Fruit fly (Drosophila melanogaster) whole organism, embryonic: ENCODE measurements around the gene Rnb.
A peak's percentile ranks its signal among the peaks of the same experiment; 100 is the strongest.

Experiments
- Abd-B ChIP-seq: fragments of 200-800 bp; sonication (Bioruptor generic); optimal IDR thresholded peaks from 2 replicates; lab custom pipeline; 2018; ENCODE audit warnings: missing biosample characterization, mild to moderate bottlenecking, missing genetic modification characterization, moderate library complexity
- Adf1 ChIP-seq: fragments of 200-800 bp; sonication (Bioruptor generic); IDR thresholded peaks from 2 replicates; pipeline ENCODE4 v1.3.6; 2022; ENCODE audit warnings: missing biosample characterization, missing genetic modification characterization
- B-H1 ChIP-seq: fragments of 200-800 bp; sonication (Bioruptor generic); IDR thresholded peaks from 3 replicates; pipeline ENCODE4 v1.3.6; 2022; ENCODE audit warnings: missing biosample characterization, missing genetic modification characterization
- Bteb2 ChIP-seq: fragments of 200-800 bp; sonication (Bioruptor generic); optimal IDR thresholded peaks from 2 replicates; lab custom pipeline; 2016; ENCODE audit warnings: missing biosample characterization, missing genetic modification characterization
- CG10959 ChIP-seq: fragments of 200-800 bp; sonication (Bioruptor generic); IDR thresholded peaks from 2 replicates; pipeline ENCODE4 v1.3.6; 2022; ENCODE audit warnings: missing biosample characterization, missing genetic modification characterization
- CG11398 ChIP-seq: fragments of 200-800 bp; sonication (Bioruptor generic); optimal IDR thresholded peaks from 2 replicates; lab custom pipeline; 2016; ENCODE audit warnings: missing biosample characterization, missing genetic modification characterization
- CG11456 ChIP-seq: fragments of 200-800 bp; sonication (Bioruptor generic); IDR thresholded peaks from 3 replicates; pipeline ENCODE4 v1.3.6; 2022; ENCODE audit warnings: missing biosample characterization, missing genetic modification characterization
- CG13287 ChIP-seq: fragments of 200-800 bp; sonication (Bioruptor generic); IDR thresholded peaks from 2 replicates; pipeline ENCODE4 v1.3.6; 2022; ENCODE audit warnings: missing biosample characterization, missing genetic modification characterization; ENCODE audit not compliant: partially characterized antibody
- CG13296 ChIP-seq: fragments of 200-800 bp; sonication (Bioruptor generic); optimal IDR thresholded peaks from 3 replicates; lab custom pipeline; 2018; ENCODE audit warnings: missing biosample characterization, mild to moderate bottlenecking, missing genetic modification characterization
- CG14441 ChIP-seq: fragments of 200-800 bp; sonication (Bioruptor generic); IDR thresholded peaks from 2 replicates; pipeline ENCODE4 v1.3.6; 2022; ENCODE audit warnings: missing biosample characterization, missing genetic modification characterization
- CG14710 ChIP-seq: fragments of 200-800 bp; sonication (Bioruptor generic); optimal IDR thresholded peaks from 3 replicates; lab custom pipeline; 2019; ENCODE audit warnings: missing biosample characterization, mild to moderate bottlenecking, missing genetic modification characterization, moderate library complexity
- CG15073 ChIP-seq: fragments of 200-800 bp; sonication (Bioruptor generic); optimal IDR thresholded peaks from 2 replicates; lab custom pipeline; 2016; ENCODE audit warnings: missing biosample characterization, missing genetic modification characterization
- CG15696 ChIP-seq: fragments of 200-800 bp; sonication (Bioruptor generic); optimal IDR thresholded peaks from 2 replicates; lab custom pipeline; 2019; ENCODE audit warnings: missing biosample characterization, mild to moderate bottlenecking, missing genetic modification characterization, moderate library complexity
- CG1602 ChIP-seq: fragments of 200-800 bp; sonication (Bioruptor generic); optimal IDR thresholded peaks from 3 replicates; lab custom pipeline; 2016; ENCODE audit warnings: missing biosample characterization, missing genetic modification characterization
- CG2116 ChIP-seq: fragments of 200-800 bp; sonication (Bioruptor generic); optimal IDR thresholded peaks from 3 replicates; lab custom pipeline; 2018; ENCODE audit warnings: missing biosample characterization, mild to moderate bottlenecking, missing genetic modification characterization
- CG2120 ChIP-seq: fragments of 200-800 bp; sonication (Bioruptor generic); optimal IDR thresholded peaks from 3 replicates; lab custom pipeline; 2016; ENCODE audit warnings: missing biosample characterization, missing genetic modification characterization
- CG2678 ChIP-seq: fragments of 200-800 bp; sonication (Bioruptor generic); optimal IDR thresholded peaks from 3 replicates; lab custom pipeline; 2019; ENCODE audit warnings: missing biosample characterization, mild to moderate bottlenecking, missing genetic modification characterization, moderate library complexity
- CG3995 ChIP-seq: fragments of 200-800 bp; sonication (Bioruptor generic); optimal IDR thresholded peaks from 3 replicates; lab custom pipeline; 2016; ENCODE audit warnings: missing biosample characterization, missing genetic modification characterization
- CG6175 ChIP-seq: fragments of 200-800 bp; sonication (Bioruptor generic); IDR thresholded peaks from 3 replicates; pipeline ENCODE4 v1.3.6; 2022; ENCODE audit warnings: missing biosample characterization, missing genetic modification characterization
- CG6654 ChIP-seq: fragments of 200-800 bp; sonication (Bioruptor generic); optimal IDR thresholded peaks from 2 replicates; lab custom pipeline; 2017; ENCODE audit warnings: missing biosample characterization, mild to moderate bottlenecking, missing genetic modification characterization
- CG6683 ChIP-seq: fragments of 200-800 bp; sonication (Bioruptor generic); optimal IDR thresholded peaks from 2 replicates; lab custom pipeline; 2017; ENCODE audit warnings: missing biosample characterization, mild to moderate bottlenecking, missing genetic modification characterization, missing genetic modification reagents
- CG6791 ChIP-seq: fragments of 200-800 bp; sonication (Bioruptor generic); IDR thresholded peaks from 3 replicates; pipeline ENCODE4 v1.3.6; 2022; ENCODE audit warnings: missing biosample characterization, missing genetic modification characterization; ENCODE audit not compliant: partially characterized antibody
- CG7987 ChIP-seq: fragments of 200-800 bp; sonication (Bioruptor generic); optimal IDR thresholded peaks from 2 replicates; lab custom pipeline; 2018; ENCODE audit warnings: missing biosample characterization, mild to moderate bottlenecking, missing genetic modification characterization, moderate library complexity
- CG9609 ChIP-seq: fragments of 200-800 bp; sonication (Bioruptor generic); optimal IDR thresholded peaks from 3 replicates; lab custom pipeline; 2016; ENCODE audit warnings: missing biosample characterization, missing genetic modification characterization
- CG9932 ChIP-seq: fragments of 200-800 bp; sonication (Bioruptor generic); IDR thresholded peaks from 2 replicates; pipeline ENCODE4 v1.3.6; 2022; ENCODE audit warnings: missing biosample characterization, missing genetic modification characterization
- HHEX ChIP-seq: fragments of 200-800 bp; sonication (Bioruptor generic); optimal IDR thresholded peaks from 3 replicates; lab custom pipeline; 2017; ENCODE audit warnings: missing biosample characterization, mild to moderate bottlenecking, missing genetic modification characterization, missing genetic modification reagents
- MTF-1 ChIP-seq: fragments of 200-800 bp; sonication (Bioruptor generic); optimal IDR thresholded peaks from 2 replicates; lab custom pipeline; 2018; ENCODE audit warnings: missing biosample characterization, mild to moderate bottlenecking, missing genetic modification characterization, borderline replicate concordance
- NC2α ChIP-seq: fragments of 200-800 bp; sonication (Bioruptor generic); optimal IDR thresholded peaks from 2 replicates; lab custom pipeline; 2016; ENCODE audit warnings: missing biosample characterization, missing genetic modification characterization
- Rfx ChIP-seq: fragments of 200-800 bp; sonication (Bioruptor generic); IDR thresholded peaks from 2 replicates; pipeline ENCODE4 v1.3.6; 2022; ENCODE audit warnings: missing biosample characterization, missing genetic modification characterization
- Ssrp ChIP-seq: fragments of 200-800 bp; sonication (Bioruptor generic); optimal IDR thresholded peaks from 2 replicates; lab custom pipeline; 2018; ENCODE audit warnings: missing biosample characterization, mild to moderate bottlenecking, missing genetic modification characterization, moderate library complexity
- YL-1 ChIP-seq: fragments of 200-800 bp; sonication (Bioruptor generic); optimal IDR thresholded peaks from 3 replicates; lab custom pipeline; 2017; ENCODE audit warnings: missing biosample characterization, mild to moderate bottlenecking, missing genetic modification characterization
- bab2 ChIP-seq: fragments of 200-800 bp; sonication (Bioruptor generic); optimal IDR thresholded peaks from 2 replicates; lab custom pipeline; 2016; ENCODE audit warnings: missing biosample characterization, missing genetic modification characterization
- bbx ChIP-seq: fragments of 200-800 bp; sonication (Bioruptor generic); IDR thresholded peaks from 2 replicates; pipeline ENCODE4 v1.3.6; 2022; ENCODE audit warnings: missing biosample characterization, missing genetic modification characterization; ENCODE audit not compliant: partially characterized antibody
- ci ChIP-seq: fragments of 200-800 bp; sonication (Bioruptor generic); IDR thresholded peaks from 3 replicates; pipeline ENCODE4 v1.3.6; 2022; ENCODE audit warnings: missing biosample characterization, missing genetic modification characterization
- dpn ChIP-seq, 2 experiments: fragments of 200-800 bp; sonication (Bioruptor generic); optimal IDR thresholded peaks; 3 replicates each; lab custom pipeline; 2016; ENCODE audit warnings: missing biosample characterization in 2 of 2, missing genetic modification characterization in 2 of 2
- gt ChIP-seq: fragments of 200-800 bp; sonication (Bioruptor generic); IDR thresholded peaks from 2 replicates; pipeline ENCODE4 v1.3.6; 2022; ENCODE audit warnings: missing biosample characterization, missing genetic modification characterization
- insv ChIP-seq, 2 experiments: fragments of 200-800 bp; sonication (Bioruptor generic); optimal IDR thresholded peaks; 3 replicates each; lab custom pipeline; 2016 to 2018; ENCODE audit warnings: missing biosample characterization in 2 of 2, missing genetic modification characterization in 2 of 2
- inv ChIP-seq: fragments of 200-800 bp; sonication (Bioruptor generic); IDR thresholded peaks from 2 replicates; pipeline ENCODE4 v1.3.6; 2022; ENCODE audit warnings: missing biosample characterization, missing genetic modification characterization; ENCODE audit not compliant: partially characterized antibody
- klu ChIP-seq: fragments of 200-800 bp; sonication (Bioruptor generic); IDR thresholded peaks from 2 replicates; pipeline ENCODE4 v1.3.6; 2022; ENCODE audit warnings: missing biosample characterization, missing genetic modification characterization
- lola ChIP-seq, 3 experiments: fragments of >200 bp in 2 of 3; fragments of 200-800 bp in 1 of 3; sonication (Bioruptor generic) in 1 of 3; optimal IDR thresholded peaks; 2 replicates each; lab custom pipeline; 2017 to 2019; ENCODE audit warnings: missing biosample characterization in 3 of 3, missing genetic modification characterization in 3 of 3, mild to moderate bottlenecking in 1 of 3, moderate library complexity in 1 of 3
- mam ChIP-seq: fragments of 200-800 bp; sonication (Bioruptor generic); optimal IDR thresholded peaks from 3 replicates; lab custom pipeline; 2016; ENCODE audit warnings: missing biosample characterization, missing genetic modification characterization
- mirr ChIP-seq: fragments of 200-800 bp; sonication (Bioruptor generic); optimal IDR thresholded peaks from 3 replicates; lab custom pipeline; 2018; ENCODE audit warnings: missing biosample characterization, mild to moderate bottlenecking, missing genetic modification characterization
- odd ChIP-seq: fragments of 200-800 bp; sonication (Bioruptor generic); optimal IDR thresholded peaks from 2 replicates; lab custom pipeline; 2017; ENCODE audit warnings: missing biosample characterization, mild to moderate bottlenecking, missing genetic modification characterization
- row ChIP-seq: fragments of 200-800 bp; sonication (Bioruptor generic); IDR thresholded peaks from 3 replicates; pipeline ENCODE4 v1.3.6; 2022; ENCODE audit warnings: missing biosample characterization, missing genetic modification characterization
- sna ChIP-seq: fragments of 200-800 bp; sonication (Bioruptor generic); IDR thresholded peaks from 2 replicates; pipeline ENCODE4 v1.3.6; 2022; ENCODE audit warnings: missing biosample characterization, missing genetic modification characterization; ENCODE audit not compliant: partially characterized antibody
- trem ChIP-seq: fragments of 200-800 bp; optimal IDR thresholded peaks from 3 replicates; lab custom pipeline; 2019; ENCODE audit warnings: missing biosample characterization, mild to moderate bottlenecking, missing genetic modification characterization, moderate library complexity
- vnd ChIP-seq: fragments of 200-800 bp; sonication (Bioruptor generic); IDR thresholded peaks from 3 replicates; pipeline ENCODE4 v1.3.6; 2022; ENCODE audit warnings: missing biosample characterization, missing genetic modification characterization; ENCODE audit not compliant: partially characterized antibody
- wor ChIP-seq: fragments of 200-800 bp; sonication (Bioruptor generic); IDR thresholded peaks from 2 replicates; pipeline ENCODE4 v1.3.6; 2022; ENCODE audit warnings: missing biosample characterization, missing genetic modification characterization

The Rnb gene

DNA sequence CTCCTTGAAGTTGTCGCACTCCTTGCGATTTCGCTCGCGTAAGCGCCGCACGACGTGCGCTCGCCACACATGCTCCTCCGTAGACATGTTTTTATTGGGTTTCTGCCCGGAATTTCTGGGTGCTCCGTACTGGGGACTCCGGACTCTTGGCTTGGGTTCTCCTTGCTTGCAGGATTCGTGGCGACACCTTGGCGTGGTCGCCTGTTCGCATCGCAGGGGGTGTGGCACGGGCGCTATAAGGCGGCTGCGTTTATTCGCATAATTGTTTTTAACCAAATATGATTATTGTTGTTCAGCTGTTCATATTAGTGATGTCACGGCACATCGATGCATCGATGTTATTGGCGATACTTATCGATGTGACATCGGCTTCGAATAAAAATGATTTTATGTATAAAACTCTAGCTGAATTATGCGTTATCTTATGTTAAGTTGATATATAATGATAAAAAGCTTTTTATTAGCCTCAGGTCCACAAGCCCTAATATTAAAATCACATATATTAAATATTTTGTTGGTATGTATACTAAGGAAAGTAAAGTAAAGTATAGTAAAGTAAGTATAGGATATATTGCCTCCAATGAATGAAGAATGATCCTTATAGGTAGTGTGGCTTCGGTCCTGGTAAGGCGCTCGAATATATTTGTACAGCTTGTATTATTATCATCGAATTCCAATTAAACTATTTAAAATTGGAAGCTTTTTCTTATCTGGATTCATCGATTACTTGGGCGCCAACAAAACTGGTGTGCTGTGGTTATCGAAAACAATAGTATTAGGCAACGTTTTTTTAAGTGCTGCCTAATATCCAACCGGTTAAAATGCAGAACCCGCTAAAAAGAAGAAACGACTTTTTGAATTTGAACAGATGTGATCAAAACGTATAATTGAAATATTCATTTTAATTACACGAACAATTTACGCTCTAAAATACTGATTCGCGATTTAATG, 35.9 kb upstream of the Rnb start, which contains the start of gene Atg16 (continued):
- TF ChIP-seq sna (GFP tag; lab: Robert Waterston, UW) (peak; percentile 84), CG11398 (GFP tag; lab: Kevin White, UChicago) (no peak), lola (GFP tag; optimal IDR thresholded peaks at IDR 0.05; lab: Kevin White, UChicago) (peak in 1 of 3 experiments; percentile 13), trem (tag; lab: Kevin White, UChicago) (no peak), gt (no peak), Adf1 (GFP tag; lab: Robert Waterston, UW) (no peak), Rfx (GFP tag; lab: Robert Waterston, UW) (peak; percentile 39; the same call in 1 of the 2 replicates), wor (GFP tag; lab: Robert Waterston, UW) (no peak), CG1602 (GFP tag; lab: Kevin White, UChicago) (no peak), mam (GFP tag; lab: Kevin White, UChicago) (no peak), CG9932 (GFP tag; lab: Robert Waterston, UW) (peak; percentile 48), CG6791 (GFP tag; lab: Robert Waterston, UW) (peak; percentile 96), bab2 (GFP tag; lab: Kevin White, UChicago) (no peak), MTF-1 (no peak), CG14441 (GFP tag; lab: Robert Waterston, UW) (no peak), CG6654 (GFP tag; lab: Kevin White, UChicago) (no peak), CG13287 (GFP tag; lab: Robert Waterston, UW) (peak; percentile 85), CG14710 (peak; percentile 38), B-H1 (no peak), CG6683 (no peak), odd (GFP tag; lab: Kevin White, UChicago) (no peak), NC2α (GFP tag; lab: Kevin White, UChicago) (no peak), dpn (GFP tag; optimal IDR thresholded peaks at IDR 0.05; lab: Kevin White, UChicago) (no peak), CG3995 (GFP tag; lab: Kevin White, UChicago) (peak; percentile 36), CG15073 (GFP tag; lab: Kevin White, UChicago) (no peak), HHEX (GFP tag; lab: Kevin White, UChicago) (no peak), insv (GFP tag; optimal IDR thresholded peaks at IDR 0.05; lab: Kevin White, UChicago) (no peak), CG6175 (peak; percentile 18; the same call in 1 of the 3 replicates), ci (GFP tag; lab: Robert Waterston, UW) (0 out of 3 replicates have a peak, but pooled peaks have one; percentile 18), CG13296 (GFP tag; lab: Kevin White, UChicago) (no peak), row (GFP tag; lab: Robert Waterston, UW) (peak; percentile 72), CG2120 (GFP tag; lab: Kevin White, UChicago) (peak; percentile 36), CG15696 (no peak), YL-1 (GFP tag; lab: Kevin White, UChicago) (peak; percentile 27), CG10959 (GFP tag; lab: Robert Waterston, UW) (no peak), CG9609 (GFP tag; lab: Kevin White, UChicago) (no peak), Bteb2 (no peak), CG2116 (GFP tag; lab: Kevin White, UChicago) (peak; percentile 64), mirr (GFP tag; lab: Kevin White, UChicago) (no peak), klu (no peak), Ssrp (tag; lab: Kevin White, UChicago) (no peak), inv (GFP tag; lab: Robert Waterston, UW) (peak; percentile 93), CG2678 (tag; lab: Kevin White, UChicago) (no peak), CG11456 (GFP tag; lab: Robert Waterston, UW) (no peak), Abd-B (GFP tag; lab: Kevin White, UChicago) (no peak), vnd (GFP tag; lab: Robert Waterston, UW) (peak; percentile 94), bbx (GFP tag; lab: Robert Waterston, UW) (peak; percentile 95), CG7987 (GFP tag; lab: Kevin White, UChicago) (no peak)
